Fruit fly (Drosophila melanogaster) Kc167 (cell line): ENCODE results near the gene Gld2.

Experiments used
- Sin3A ChIP-seq: fragments of >200 bp; optimal IDR thresholded peaks from 2 replicates; lab custom pipeline; 2018; ENCODE audit warnings: missing external identifiers
- insv ChIP-seq: fragments of >200 bp; optimal IDR thresholded peaks from 3 replicates; lab custom pipeline; 2018; ENCODE audit warnings: missing external identifiers
- ttk ChIP-seq: sonication (Bioruptor generic); optimal IDR thresholded peaks from 2 replicates; lab custom pipeline; 2017; ENCODE audit warnings: missing external identifiers

DNA sequence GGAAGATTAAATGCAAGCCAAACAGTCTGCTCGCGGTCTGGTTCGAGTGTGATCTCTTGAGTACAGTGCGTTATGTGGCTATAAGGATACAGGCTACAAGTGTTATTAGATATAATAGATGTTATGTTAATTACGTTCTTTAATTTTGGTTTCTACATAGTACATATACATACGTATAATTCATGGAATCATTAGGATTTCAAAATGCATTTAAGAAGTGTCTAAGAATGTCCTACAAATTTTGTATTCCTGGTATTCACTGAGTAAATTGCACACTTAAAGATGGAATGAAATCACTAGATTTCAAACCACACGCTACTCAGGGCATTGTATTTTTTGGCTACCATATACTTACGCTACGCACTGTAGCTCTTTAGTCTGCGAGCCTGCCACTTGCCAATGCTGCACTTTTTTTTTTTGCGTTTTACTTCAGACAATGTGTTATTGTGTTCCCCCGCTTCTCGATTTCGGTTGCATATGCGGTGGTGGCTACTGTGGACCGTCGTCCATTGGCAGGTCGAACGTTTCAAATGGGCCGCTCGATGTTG is 48.3 kb upstream of the Gld2 start:
- TF ChIP-seq ttk (lab: Kevin White, UChicago) (no peak), Sin3A (lab: Kevin White, UChicago) (no peak), insv (no peak)
